Worm (Caenorhabditis elegans) whole organism, late embryonic: ENCODE measurements around the gene M05D6.9.

ENCODE experiments used
- ama-1 ChIP-seq: fragments of 150-350 bp; optimal IDR thresholded peaks from 2 replicates; lab custom pipeline; 2014
- ceh-45 ChIP-seq: fragments of 200-800 bp; sonication (Bioruptor generic); IDR thresholded peaks from 2 replicates; pipeline ENCODE4 v1.3.6; 2022; ENCODE audit warnings: missing genetic modification reagents, missing genetic modification characterization, missing compliant biosample characterization
- elt-2 ChIP-seq: sonication (generic microtip); optimal IDR thresholded peaks from 2 replicates; lab custom pipeline; 2016; ENCODE audit warnings: missing genetic modification reagents, missing genetic modification characterization, missing compliant biosample characterization
- hlh-15 ChIP-seq: sonication (generic microtip); optimal IDR thresholded peaks from 2 replicates; lab custom pipeline; 2016; ENCODE audit warnings: missing genetic modification characterization, missing compliant biosample characterization
- hlh-30 ChIP-seq: sonication (generic microtip); optimal IDR thresholded peaks from 2 replicates; lab custom pipeline; 2017; ENCODE audit warnings: antibody characterized with exemption, missing genetic modification characterization, missing compliant biosample characterization; ENCODE audit not compliant: insufficient read depth
- nhr-11 ChIP-seq: fragments of 150-350 bp; optimal IDR thresholded peaks from 2 replicates; lab custom pipeline; 2014; ENCODE audit warnings: missing biosample characterization, missing genetic modification characterization
- pat-9 ChIP-seq: fragments of 200-800 bp; sonication (Bioruptor generic); optimal IDR thresholded peaks from 2 replicates; lab custom pipeline; 2018; ENCODE audit warnings: mild to moderate bottlenecking, missing genetic modification characterization, moderate library complexity, missing compliant biosample characterization
- pha-4 ChIP-seq: fragments of 150-350 bp; optimal IDR thresholded peaks from 2 replicates; lab custom pipeline; 2018; ENCODE audit warnings: missing biosample characterization, missing genetic modification reagents, missing genetic modification characterization
- tbx-2 ChIP-seq: sonication (generic microtip); optimal IDR thresholded peaks from 2 replicates; lab custom pipeline; 2016; ENCODE audit warnings: missing genetic modification characterization, missing compliant biosample characterization

ce11 chrII:8514729-8515128 lies 20.7 kb downstream of the M05D6.9 start, which contains the start of gene ctg-2:
- TF ChIP-seq ceh-45 (GFP tag; lab: Robert Waterston, UW), result no peak
- TF ChIP-seq tbx-2 (tag; lab: Kevin White, UChicago), result no peak
- TF ChIP-seq pha-4 (tag; lab: Kevin White, UChicago), result no peak
- TF ChIP-seq ama-1 (lab: Kevin White, UChicago), result no peak
- no peak for TF ChIP-seq pat-9 (tag; lab: Kevin White, UChicago)
- no peak for TF ChIP-seq nhr-11 (tag; lab: Kevin White, UChicago)
- no peak for TF ChIP-seq hlh-15 (tag; lab: Kevin White, UChicago)
- no peak for TF ChIP-seq elt-2 (tag; lab: Kevin White, UChicago)
- no peak for TF ChIP-seq hlh-30 (tag; lab: Kevin White, UChicago)
